Fruit fly (Drosophila melanogaster) whole organism: ENCODE measurements around the gene CG13063.

Experiments
- CG8478 ChIP-seq: fragments of >200 bp; optimal IDR thresholded peaks from 2 replicates; lab custom pipeline; 2018; ENCODE audit warnings: inconsistent platforms
- Dll ChIP-seq: fragments of >200 bp; optimal IDR thresholded peaks from 2 replicates; lab custom pipeline; 2017
- EcR ChIP-seq, 2 experiments: fragments of >200 bp; optimal IDR thresholded peaks; 2 replicates each; lab custom pipeline; 2017; ENCODE audit warnings: missing biosample characterization in 2 of 2, missing genetic modification characterization in 2 of 2, missing genetic modification reagents in 2 of 2
- pan ChIP-seq: fragments of >200 bp; optimal IDR thresholded peaks from 2 replicates; lab custom pipeline; 2017
- psq ChIP-seq: fragments of >200 bp; optimal IDR thresholded peaks from 2 replicates; lab custom pipeline; 2017
- usp ChIP-seq: fragments of >200 bp; optimal IDR thresholded peaks from 2 replicates; lab custom pipeline; 2017; ENCODE audit warnings: missing biosample characterization, missing genetic modification characterization, mixed read lengths

CG13063 gene

DNA sequence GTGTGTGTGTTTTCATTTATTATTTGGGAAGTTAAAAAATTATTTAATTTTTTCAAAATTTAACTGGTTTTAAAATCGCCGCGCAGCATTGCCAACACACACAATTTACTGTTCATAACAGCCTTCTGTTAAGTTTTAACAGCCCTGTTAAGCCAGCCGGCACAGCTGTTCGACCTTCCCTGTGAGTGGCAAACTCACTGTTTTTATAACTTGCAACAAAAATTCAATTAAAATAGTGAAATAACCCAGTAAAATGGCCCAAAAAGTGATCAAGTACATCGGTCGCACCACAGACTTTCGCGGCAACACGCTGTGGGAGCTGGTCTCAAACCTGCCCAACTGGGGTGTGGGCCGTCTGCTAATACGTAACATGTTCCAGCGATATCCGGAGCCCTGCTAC, 41.5 kb downstream of the CG13063 start, which contains the start of gene mRpS34:
Gene mRpS34, plus strand, starts transcription at position 161 of the 400 bp plus-strand sequence.
- no peak for TF ChIP-seq EcR (GFP tag; optimal IDR thresholded peaks at IDR 0.05; lab: Kevin White, UChicago)

DNA sequence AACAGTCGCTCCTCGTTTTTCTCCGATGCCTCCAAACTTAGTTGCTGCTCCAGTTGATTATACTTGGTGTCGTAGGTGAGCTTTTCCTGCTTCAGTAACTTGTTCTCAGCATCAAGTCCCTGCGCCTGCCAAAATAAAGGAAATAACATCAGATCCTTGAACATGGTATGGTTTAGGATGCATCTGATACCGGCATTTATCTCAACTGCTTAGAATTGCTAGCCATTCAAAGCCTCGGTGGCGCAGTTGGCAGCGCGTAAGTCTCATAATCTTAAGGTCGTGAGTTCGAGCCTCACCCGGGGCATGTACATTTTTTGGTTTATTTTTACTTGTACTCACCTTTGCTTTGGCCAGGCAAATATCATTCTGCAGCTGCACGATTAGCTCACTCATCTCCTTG, 43.3 kb downstream of the CG13063 start:
- no peak for TF ChIP-seq usp (GFP tag; lab: Kevin White, UChicago)
- no peak for TF ChIP-seq EcR (GFP tag; optimal IDR thresholded peaks at IDR 0.05; lab: Kevin White, UChicago)
- TF ChIP-seq Dll (lab: Kevin White, UChicago) = no peak
- no peak for TF ChIP-seq pan
- TF ChIP-seq CG8478 (lab: Kevin White, UChicago) = no peak
- no peak for TF ChIP-seq psq

DNA sequence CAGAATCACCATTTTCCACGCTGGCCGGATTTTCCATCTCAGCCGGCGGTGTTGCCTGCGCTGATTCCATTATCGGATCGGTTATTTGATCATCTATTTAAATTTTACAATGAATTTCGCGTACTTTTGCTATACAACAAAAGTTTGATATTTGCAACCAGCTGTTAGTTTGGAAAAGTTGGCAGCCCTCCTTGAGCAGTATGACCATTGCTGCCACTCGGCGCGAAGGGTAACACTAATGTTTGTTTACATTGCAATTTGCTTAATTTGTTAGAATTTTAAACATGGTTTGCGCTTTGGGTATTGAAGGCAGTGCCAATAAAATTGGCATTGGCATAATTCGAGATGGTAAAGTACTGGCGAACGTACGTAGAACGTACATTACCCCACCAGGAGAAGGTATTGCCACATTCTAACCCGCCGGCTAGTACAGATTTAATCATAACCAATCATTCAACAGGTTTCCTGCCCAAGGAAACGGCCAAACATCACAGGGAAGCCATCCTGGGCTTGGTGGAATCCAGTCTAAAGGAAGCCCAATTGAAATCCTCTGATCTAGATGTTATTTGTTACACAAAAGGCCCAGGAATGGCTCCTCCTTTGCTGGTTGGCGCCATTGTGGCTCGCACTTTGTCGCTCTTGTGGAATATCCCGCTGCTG, 45.5 kb downstream of the CG13063 start, which contains the start of the genes Golgin104 and Tcs3:
Gene Golgin104, minus strand, starts transcription at position 182 of the 660 bp plus-strand sequence.
Gene Tcs3, plus strand, starts transcription at position 222 of the 660 bp plus-strand sequence.
- TF ChIP-seq pan = no peak

- TF ChIP-seq Dll (lab: Kevin White, UChicago) = no peak
- TF ChIP-seq pan = no peak
- no peak for TF ChIP-seq CG8478 (lab: Kevin White, UChicago)
- no peak for TF ChIP-seq usp (GFP tag; lab: Kevin White, UChicago)
- TF ChIP-seq psq = no peak
- TF ChIP-seq EcR (GFP tag; optimal IDR thresholded peaks at IDR 0.05; lab: Kevin White, UChicago) = no peak
Observed at dm6 chr3L:16354197-16354596, 47.8 kb downstream of the CG13063 start, which contains the start of gene Pdh. Pdh (minus strand) TSS chr3L:16354297.

- no peak for TF ChIP-seq CG8478 (lab: Kevin White, UChicago)
- TF ChIP-seq pan = no peak
- no peak for TF ChIP-seq Dll (lab: Kevin White, UChicago)
- TF ChIP-seq EcR (GFP tag; optimal IDR thresholded peaks at IDR 0.05; lab: Kevin White, UChicago) = no peak
- TF ChIP-seq psq = no peak
- TF ChIP-seq usp (GFP tag; lab: Kevin White, UChicago) = no peak
Observed at dm6 chr3L:16356171-16356765, 49.9 kb downstream of the CG13063 start.
